Fruit fly (Drosophila melanogaster) whole organism, embryonic: ENCODE results near the gene tth.
A peak's percentile ranks its signal among the peaks of the same experiment; 100 is the strongest.

ENCODE experiments used
- CG1024 ChIP-seq: fragments of 200-800 bp; sonication (Bioruptor generic); IDR thresholded peaks from 2 replicates; pipeline ENCODE4 v1.3.6; 2022; ENCODE audit warnings: missing biosample characterization, missing genetic modification characterization
- CG12391 ChIP-seq: fragments of 200-800 bp; sonication (Bioruptor generic); optimal IDR thresholded peaks from 3 replicates; lab custom pipeline; 2018; ENCODE audit warnings: missing biosample characterization, mild to moderate bottlenecking, missing genetic modification characterization, moderate library complexity
- CG13296 ChIP-seq: fragments of 200-800 bp; sonication (Bioruptor generic); optimal IDR thresholded peaks from 3 replicates; lab custom pipeline; 2018; ENCODE audit warnings: missing biosample characterization, mild to moderate bottlenecking, missing genetic modification characterization
- CG13624 ChIP-seq: fragments of 200-800 bp; sonication (Bioruptor generic); optimal IDR thresholded peaks from 2 replicates; lab custom pipeline; 2016; ENCODE audit warnings: missing biosample characterization, missing genetic modification characterization
- CG14014 ChIP-seq: fragments of 200-800 bp; sonication (Bioruptor generic); IDR thresholded peaks from 2 replicates; pipeline ENCODE4 v1.3.6; 2022; ENCODE audit warnings: missing biosample characterization, missing genetic modification characterization
- CG14050 ChIP-seq: fragments of 200-800 bp; sonication (Bioruptor generic); IDR thresholded peaks from 3 replicates; pipeline ENCODE4 v1.3.6; 2022; ENCODE audit warnings: missing biosample characterization, missing genetic modification characterization
- CG17359 ChIP-seq: fragments of 200-800 bp; sonication (Bioruptor generic); optimal IDR thresholded peaks from 3 replicates; lab custom pipeline; 2018; ENCODE audit warnings: missing biosample characterization, mild to moderate bottlenecking, missing genetic modification characterization, moderate library complexity
- CG17612 ChIP-seq: fragments of 200-800 bp; sonication (Bioruptor generic); IDR thresholded peaks from 2 replicates; pipeline ENCODE4 v1.3.6; 2022; ENCODE audit warnings: missing biosample characterization, missing genetic modification characterization
- CG17829 ChIP-seq: fragments of 200-800 bp; optimal IDR thresholded peaks from 2 replicates; lab custom pipeline; 2019; ENCODE audit warnings: missing biosample characterization, mild to moderate bottlenecking, missing genetic modification characterization, moderate library complexity
- CG32772 ChIP-seq: fragments of 200-800 bp; sonication (Bioruptor generic); IDR thresholded peaks from 2 replicates; pipeline ENCODE4 v1.3.6; 2022; ENCODE audit warnings: missing biosample characterization, missing genetic modification characterization
- CG33557 ChIP-seq: fragments of 200-800 bp; sonication (Bioruptor generic); optimal IDR thresholded peaks from 2 replicates; lab custom pipeline; 2019; ENCODE audit warnings: missing biosample characterization, mild to moderate bottlenecking, missing genetic modification characterization, moderate library complexity
- CG3726 ChIP-seq: fragments of 200-800 bp; sonication (Bioruptor generic); IDR thresholded peaks from 3 replicates; pipeline ENCODE4, ENCODE4 v1.3.6; 2022; ENCODE audit warnings: missing biosample characterization, missing genetic modification characterization
- CG6254 ChIP-seq: fragments of 200-800 bp; sonication (Bioruptor generic); optimal IDR thresholded peaks from 3 replicates; lab custom pipeline; 2017; ENCODE audit warnings: mild to moderate bottlenecking, missing biosample characterization, missing genetic modification reagents, missing genetic modification characterization
- CG7839 ChIP-seq: fragments of 200-800 bp; sonication (Bioruptor generic); optimal IDR thresholded peaks from 3 replicates; lab custom pipeline; 2018; ENCODE audit warnings: missing biosample characterization, mild to moderate bottlenecking, missing genetic modification characterization, moderate library complexity
- CG9817 ChIP-seq: fragments of 200-800 bp; sonication (Bioruptor generic); optimal IDR thresholded peaks from 2 replicates; lab custom pipeline; 2018; ENCODE audit warnings: missing biosample characterization, mild to moderate bottlenecking, missing genetic modification characterization, moderate library complexity
- Camta ChIP-seq: fragments of 200-800 bp; sonication (Bioruptor generic); optimal IDR thresholded peaks from 2 replicates; lab custom pipeline; 2016; ENCODE audit warnings: missing biosample characterization, missing genetic modification characterization
- Dip3 ChIP-seq: fragments of 200-800 bp; sonication (Bioruptor generic); optimal IDR thresholded peaks from 3 replicates; lab custom pipeline; 2016; ENCODE audit warnings: missing biosample characterization, missing genetic modification characterization
- Ets65A ChIP-seq: fragments of 200-800 bp; sonication (Bioruptor generic); peaks from one replicate; lab custom pipeline; 2016; ENCODE audit warnings: missing biosample characterization, missing genetic modification characterization
- HHEX ChIP-seq: fragments of 200-800 bp; sonication (Bioruptor generic); optimal IDR thresholded peaks from 3 replicates; lab custom pipeline; 2017; ENCODE audit warnings: missing biosample characterization, mild to moderate bottlenecking, missing genetic modification characterization, missing genetic modification reagents
- Hmr ChIP-seq: fragments of 200-800 bp; sonication (Bioruptor generic); optimal IDR thresholded peaks from 3 replicates; lab custom pipeline; 2017; ENCODE audit warnings: mild to moderate bottlenecking, missing biosample characterization, missing genetic modification reagents, missing genetic modification characterization
- Max ChIP-seq: fragments of 200-800 bp; sonication (Bioruptor generic); optimal IDR thresholded peaks from 2 replicates; lab custom pipeline; 2016; ENCODE audit warnings: missing biosample characterization, mild to moderate bottlenecking, missing genetic modification characterization
- PHDP ChIP-seq: fragments of 200-800 bp; sonication (Bioruptor generic); optimal IDR thresholded peaks from 3 replicates; lab custom pipeline; 2018; ENCODE audit warnings: missing biosample characterization, mild to moderate bottlenecking, missing genetic modification characterization, moderate library complexity
- Pdp1 ChIP-seq, 2 experiments: fragments of 200-800 bp; sonication (Bioruptor generic); optimal IDR thresholded peaks; 3 replicates each; lab custom pipeline; 2016; ENCODE audit warnings: missing biosample characterization in 2 of 2, missing genetic modification characterization in 2 of 2, mild to moderate bottlenecking in 1 of 2, moderate library complexity in 1 of 2
- Rfx ChIP-seq: fragments of 200-800 bp; sonication (Bioruptor generic); IDR thresholded peaks from 2 replicates; pipeline ENCODE4 v1.3.6; 2022; ENCODE audit warnings: missing biosample characterization, missing genetic modification characterization
- Vsx1 ChIP-seq: fragments of 200-800 bp; sonication (Bioruptor generic); optimal IDR thresholded peaks from 2 replicates; lab custom pipeline; 2017; ENCODE audit warnings: missing biosample characterization, mild to moderate bottlenecking, missing genetic modification characterization, missing genetic modification reagents
- abd-A ChIP-seq: fragments of 200-800 bp; sonication (Bioruptor generic); optimal IDR thresholded peaks from 3 replicates; lab custom pipeline; 2019; ENCODE audit warnings: missing biosample characterization, mild to moderate bottlenecking, missing genetic modification characterization, moderate library complexity
- az2 ChIP-seq: fragments of 200-800 bp; sonication (Bioruptor generic); optimal IDR thresholded peaks from 3 replicates; lab custom pipeline; 2016; ENCODE audit warnings: missing biosample characterization, missing genetic modification characterization
- dpn ChIP-seq, 2 experiments: fragments of 200-800 bp; sonication (Bioruptor generic); optimal IDR thresholded peaks; 3 replicates each; lab custom pipeline; 2016; ENCODE audit warnings: missing biosample characterization in 2 of 2, missing genetic modification characterization in 2 of 2
- dysf ChIP-seq: fragments of 200-800 bp; sonication (Bioruptor generic); IDR thresholded peaks from 3 replicates; pipeline ENCODE4 v1.3.6; 2022; ENCODE audit warnings: missing biosample characterization, missing genetic modification characterization
- esg ChIP-seq: fragments of 200-800 bp; sonication (Bioruptor generic); conservative IDR thresholded peaks from 2 replicates; pipeline ENCODE4 v1.3.6; 2022; ENCODE audit warnings: missing biosample characterization, missing genetic modification characterization
- klu ChIP-seq: fragments of 200-800 bp; sonication (Bioruptor generic); IDR thresholded peaks from 2 replicates; pipeline ENCODE4 v1.3.6; 2022; ENCODE audit warnings: missing biosample characterization, missing genetic modification characterization
- lab ChIP-seq: fragments of 200-800 bp; sonication (Bioruptor generic); optimal IDR thresholded peaks from 3 replicates; lab custom pipeline; 2017; ENCODE audit warnings: missing biosample characterization, missing genetic modification characterization, mild to moderate bottlenecking, moderate library complexity, missing genetic modification reagents
- lmd ChIP-seq: fragments of 200-800 bp; sonication (Bioruptor generic); IDR thresholded peaks from 2 replicates; pipeline ENCODE4 v1.3.6; 2022; ENCODE audit warnings: missing biosample characterization, missing genetic modification characterization
- mirr ChIP-seq: fragments of 200-800 bp; sonication (Bioruptor generic); optimal IDR thresholded peaks from 3 replicates; lab custom pipeline; 2018; ENCODE audit warnings: missing biosample characterization, mild to moderate bottlenecking, missing genetic modification characterization
- nmo ChIP-seq: fragments of 200-800 bp; sonication (Bioruptor generic); optimal IDR thresholded peaks from 2 replicates; lab custom pipeline; 2018; ENCODE audit warnings: missing biosample characterization, mild to moderate bottlenecking, missing genetic modification characterization, moderate library complexity
- oc ChIP-seq: fragments of 200-800 bp; sonication (Bioruptor generic); optimal IDR thresholded peaks from 2 replicates; lab custom pipeline; 2018; ENCODE audit warnings: missing biosample characterization, mild to moderate bottlenecking, missing genetic modification characterization, moderate library complexity
- pan ChIP-seq, 4 experiments: fragments of >200 bp in 3 of 4; fragments of 200-800 bp in 1 of 4; sonication (Bioruptor generic) in 1 of 4; optimal IDR thresholded peaks in 3 of 4; IDR thresholded peaks in 1 of 4; 2 replicates each; pipeline versions ENCODE4 v1.3.6 to Lab custom; 2017 to 2022; ENCODE audit warnings: missing biosample characterization in 2 of 4, missing genetic modification characterization in 2 of 4, mixed read lengths in 1 of 4
- pnt ChIP-seq: fragments of 200-800 bp; sonication (Bioruptor generic); optimal IDR thresholded peaks from 3 replicates; lab custom pipeline; 2016; ENCODE audit warnings: missing biosample characterization, missing genetic modification characterization
- prd ChIP-seq, 3 experiments: fragments of >200 bp in 2 of 3; fragments of 200-800 bp in 1 of 3; sonication (Bioruptor generic) in 1 of 3; optimal IDR thresholded peaks in 2 of 3; IDR thresholded peaks in 1 of 3; 2 replicates in 2 of 3; 3 replicates in 1 of 3; pipeline versions ENCODE4 v1.3.6 to Lab custom; 2017 to 2022; ENCODE audit warnings: missing biosample characterization in 1 of 3, missing genetic modification characterization in 1 of 3
- row ChIP-seq: fragments of 200-800 bp; sonication (Bioruptor generic); IDR thresholded peaks from 3 replicates; pipeline ENCODE4 v1.3.6; 2022; ENCODE audit warnings: missing biosample characterization, missing genetic modification characterization
- sens ChIP-seq: fragments of 200-800 bp; sonication (Bioruptor generic); peaks from one replicate; lab custom pipeline; 2016; ENCODE audit warnings: missing biosample characterization, missing genetic modification characterization
- sisA ChIP-seq: fragments of 200-800 bp; sonication (Bioruptor generic); IDR thresholded peaks from 2 replicates; pipeline ENCODE4 v1.3.6; 2022; ENCODE audit warnings: missing biosample characterization, missing genetic modification characterization
- tgo ChIP-seq: fragments of 200-800 bp; sonication (Bioruptor generic); IDR thresholded peaks from 3 replicates; pipeline ENCODE4 v1.3.6; 2022; ENCODE audit warnings: missing biosample characterization, missing genetic modification characterization
- unpg ChIP-seq: fragments of 200-800 bp; sonication (Bioruptor generic); optimal IDR thresholded peaks from 3 replicates; lab custom pipeline; 2018; ENCODE audit warnings: missing biosample characterization, mild to moderate bottlenecking, missing genetic modification characterization, moderate library complexity
- wek ChIP-seq: fragments of 200-800 bp; sonication (Bioruptor generic); optimal IDR thresholded peaks from 3 replicates; lab custom pipeline; 2018; ENCODE audit warnings: missing biosample characterization, mild to moderate bottlenecking, missing genetic modification characterization, moderate library complexity
- yki ChIP-seq: fragments of >200 bp; optimal IDR thresholded peaks from 3 replicates; lab custom pipeline; 2018

Gene tth

dm6 chrX:13570255-13570654, 46.1 kb downstream of the tth start (continued):
- TF ChIP-seq wek (peak; percentile 30), Camta (GFP tag; lab: Kevin White, UChicago) (no peak), pnt (GFP tag; lab: Kevin White, UChicago) (no peak), CG6254 (GFP tag; lab: Kevin White, UChicago) (no peak), yki (lab: Kevin White, UChicago) (no peak)
- TF ChIP-seq, all 482 proteins: peak for 62

- TF ChIP-seq sens (GFP tag; lab: Kevin White, UChicago), result peak; percentile 1
- TF ChIP-seq CG1024 (GFP tag; lab: Robert Waterston, UW), result no peak
Observed at dm6 chrX:13568841-13569240, 47.5 kb downstream of the tth start.

DNA sequence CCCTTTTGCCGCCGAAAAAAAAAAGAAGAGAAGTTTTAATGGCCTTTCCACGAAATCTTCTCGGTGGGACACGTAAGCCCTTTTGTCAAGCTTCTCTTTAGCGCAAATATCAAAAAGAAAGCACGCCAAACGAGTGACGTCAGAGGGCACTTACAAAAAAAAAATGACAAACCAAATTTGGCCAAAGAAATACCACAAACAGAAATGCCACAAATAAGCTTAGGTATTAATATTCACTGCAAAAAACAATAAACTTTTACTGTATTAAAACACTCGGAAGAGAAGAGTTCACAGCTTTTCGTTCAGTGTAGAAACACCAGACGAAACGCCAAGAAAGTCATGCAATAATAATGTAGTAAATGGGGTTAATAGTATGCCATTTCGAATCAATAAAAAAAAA, 48.3 kb downstream of the tth start:
- TF ChIP-seq pan (optimal IDR thresholded peaks at IDR 0.05; lab: Kevin White, UChicago), result no peak
- TF ChIP-seq pan (GFP tag; optimal IDR thresholded peaks at IDR 0.05 in 1 of 2, IDR thresholded peaks at IDR 0.05 in 1 of 2), result peak in 1 of 2 experiments; percentile 52
- TF ChIP-seq dysf (GFP tag; lab: Robert Waterston, UW), result peak; percentile 57; the same call in 2 of the 3 replicates
- no peak for TF ChIP-seq yki (lab: Kevin White, UChicago)
- peak; percentile 24 for TF ChIP-seq CG17359 (tag; lab: Kevin White, UChicago)
- TF ChIP-seq PHDP (tag; lab: Kevin White, UChicago), result no peak
- TF ChIP-seq az2 (GFP tag; lab: Kevin White, UChicago), result peak; percentile 14
- no peak for TF ChIP-seq prd (optimal IDR thresholded peaks at IDR 0.05; lab: Kevin White, UChicago)
- TF ChIP-seq prd (GFP tag; IDR thresholded peaks at IDR 0.05; lab: Robert Waterston, UW), result peak; percentile 54
- no peak for TF ChIP-seq klu
- TF ChIP-seq CG33557 (GFP tag; lab: Kevin White, UChicago), result no peak
- peak; percentile 5 for TF ChIP-seq Hmr (GFP tag; lab: Kevin White, UChicago)
- peak; percentile 55; the same call in 2 of the 3 replicates for TF ChIP-seq row (GFP tag; lab: Robert Waterston, UW)
- TF ChIP-seq Vsx1 (GFP tag; lab: Kevin White, UChicago), result no peak
- no peak for TF ChIP-seq abd-A (tag; lab: Kevin White, UChicago)
- peak; percentile 37 for TF ChIP-seq lab (GFP tag; lab: Kevin White, UChicago)
- peak; percentile 13 for TF ChIP-seq Dip3 (GFP tag; lab: Kevin White, UChicago)
- no peak for TF ChIP-seq HHEX (GFP tag; lab: Kevin White, UChicago)
- no peak for TF ChIP-seq CG3726
- TF ChIP-seq Ets65A, result peak; percentile 86
- peak; percentile 46 for TF ChIP-seq sisA
- peak; percentile 43 for TF ChIP-seq CG7839
- no peak for TF ChIP-seq mirr (GFP tag; lab: Kevin White, UChicago)
- 0 out of 2 replicates have a peak, but pooled peaks have one; percentile 24 for TF ChIP-seq CG32772
- peak; percentile 4 for TF ChIP-seq nmo (GFP tag; lab: Kevin White, UChicago)
- TF ChIP-seq Pdp1 (GFP tag; optimal IDR thresholded peaks at IDR 0.05; lab: Kevin White, UChicago), result peak in 1 of 2 experiments; percentile 10
- TF ChIP-seq CG13296, result peak; percentile 8
- TF ChIP-seq dpn (GFP tag; optimal IDR thresholded peaks at IDR 0.05; lab: Kevin White, UChicago), result peak in 1 of 2 experiments; percentile 3
- TF ChIP-seq CG17829, result no peak
- peak; percentile 48 for TF ChIP-seq tgo (GFP tag; lab: Robert Waterston, UW)
- TF ChIP-seq CG13624 (GFP tag; lab: Kevin White, UChicago), result peak; percentile 6
- TF ChIP-seq CG12391 (tag; lab: Kevin White, UChicago), result peak; percentile 4
- 0 out of 2 replicates have a peak, but pooled peaks have one; percentile 22 for TF ChIP-seq esg
- no peak for TF ChIP-seq CG17612 (GFP tag; lab: Robert Waterston, UW)
- TF ChIP-seq Max (GFP tag; lab: Kevin White, UChicago), result no peak
- TF ChIP-seq Rfx (GFP tag; lab: Robert Waterston, UW), result peak; percentile 49; the same call in 1 of the 2 replicates
- no peak for TF ChIP-seq oc (tag; lab: Kevin White, UChicago)
- TF ChIP-seq unpg, result peak; percentile 25
- peak; percentile 1 for TF ChIP-seq CG9817 (tag; lab: Kevin White, UChicago)
- TF ChIP-seq CG14050 (GFP tag; lab: Robert Waterston, UW), result peak; percentile 17; the same call in 1 of the 3 replicates
- TF ChIP-seq lmd (GFP tag; lab: Robert Waterston, UW), result peak; percentile 39; the same call in 1 of the 2 replicates
- peak; percentile 22; the same call in 1 of the 2 replicates for TF ChIP-seq CG14014 (GFP tag; lab: Robert Waterston, UW)
